Fruit fly (Drosophila melanogaster): ENCODE data around the gene CG33796.

- no peak for TF ChIP-seq psq (optimal IDR thresholded peaks at IDR 0.05)
- TF ChIP-seq h (optimal IDR thresholded peaks at IDR 0.05), result no peak
- TF ChIP-seq Myc (optimal IDR thresholded peaks at IDR 0.05), result no peak
Observed at dm6 chr3L:16166998-16167344, 2.9 kb downstream of the CG33796 start.
